Worm (Caenorhabditis elegans) whole organism, L1 larva: Measurements from ENCODE around the gene C16D9.9.

Experiments
- C16A3.4 ChIP-seq: fragments of 150-350 bp; optimal IDR thresholded peaks from 2 replicates; lab custom pipeline; 2014; ENCODE audit warnings: missing biosample characterization, missing genetic modification characterization
- C34B4.2 ChIP-seq: sonication (generic microtip); optimal IDR thresholded peaks from 2 replicates; lab custom pipeline; 2017; ENCODE audit warnings: mild to moderate bottlenecking, missing genetic modification characterization, missing compliant biosample characterization
- alr-1 ChIP-seq: fragments of 200-800 bp; sonication (Bioruptor generic); optimal IDR thresholded peaks from 2 replicates; lab custom pipeline; 2018; ENCODE audit warnings: borderline replicate concordance, mild to moderate bottlenecking, missing genetic modification characterization, missing compliant biosample characterization
- blmp-1 ChIP-seq: fragments of 150-350 bp; optimal IDR thresholded peaks from 2 replicates; lab custom pipeline; 2014; ENCODE audit warnings: missing biosample characterization, missing genetic modification characterization
- ceh-8 ChIP-seq: fragments of 200-800 bp; sonication (Bioruptor generic); optimal IDR thresholded peaks from 2 replicates; lab custom pipeline; 2018; ENCODE audit warnings: mild to moderate bottlenecking, missing genetic modification characterization, moderate library complexity, missing compliant biosample characterization
- ceh-82 ChIP-seq, 3 experiments: fragments of 150-350 bp in 1 of 3; sonication (generic microtip) in 2 of 3; optimal IDR thresholded peaks; 2 replicates each; lab custom pipeline; 2014 to 2017; ENCODE audit warnings: missing biosample characterization in 3 of 3, missing genetic modification characterization in 3 of 3
- ceh-88 ChIP-seq: fragments of 200-800 bp; sonication (Bioruptor generic); IDR thresholded peaks from 2 replicates; pipeline ENCODE4 v1.3.6; 2022; ENCODE audit warnings: missing genetic modification characterization, missing compliant biosample characterization
- dsc-1 ChIP-seq: sonication (generic microtip); optimal IDR thresholded peaks from 2 replicates; lab custom pipeline; 2016; ENCODE audit warnings: mild to moderate bottlenecking, missing genetic modification characterization, missing compliant biosample characterization
- efl-1 ChIP-seq, 4 experiments: fragments of 150-350 bp; optimal IDR thresholded peaks in 3 of 4; peaks in 1 of 4; 1 replicate in 1 of 4; 2 replicates in 3 of 4; lab custom pipeline; 2014; ENCODE audit warnings: missing biosample characterization in 2 of 4, missing genetic modification characterization in 2 of 4, missing genetic modification reagents in 2 of 4
- efl-3 ChIP-seq: fragments of 200-800 bp; sonication (Bioruptor generic); optimal IDR thresholded peaks from 2 replicates; lab custom pipeline; 2018; ENCODE audit warnings: mild to moderate bottlenecking, missing genetic modification characterization, missing compliant biosample characterization
- egl-27 ChIP-seq, 2 experiments: fragments of 150-350 bp in 1 of 2; sonication (generic microtip); optimal IDR thresholded peaks; 3 replicates each; lab custom pipeline; 2017 to 2018; ENCODE audit warnings: missing biosample characterization in 2 of 2, missing genetic modification characterization in 2 of 2, missing genetic modification reagents in 2 of 2
- elt-2 ChIP-seq: sonication (generic microtip); optimal IDR thresholded peaks from 2 replicates; lab custom pipeline; 2016; ENCODE audit warnings: missing genetic modification characterization, mild to moderate bottlenecking, inconsistent platforms, missing compliant biosample characterization, missing genetic modification reagents
- elt-3 ChIP-seq, 6 experiments: fragments of 150-350 bp in 1 of 6; sonication (generic microtip); optimal IDR thresholded peaks; 2 replicates each; lab custom pipeline; 2017 to 2018; ENCODE audit warnings: missing biosample characterization in 6 of 6, missing genetic modification characterization in 6 of 6, inconsistent platforms in 1 of 6
- ets-5 ChIP-seq: fragments of 200-800 bp; sonication (Bioruptor generic); IDR thresholded peaks from 2 replicates; pipeline ENCODE4 v1.3.6; 2022; ENCODE audit warnings: missing genetic modification characterization, missing compliant biosample characterization
- fkh-10 ChIP-seq: sonication (generic microtip); optimal IDR thresholded peaks from 2 replicates; lab custom pipeline; 2017; ENCODE audit warnings: missing biosample characterization, missing genetic modification reagents, missing genetic modification characterization
- fkh-4 ChIP-seq: sonication (generic microtip); optimal IDR thresholded peaks from 2 replicates; lab custom pipeline; 2016; ENCODE audit warnings: missing compliant biosample characterization, missing genetic modification characterization, borderline replicate concordance
- fos-1 ChIP-seq: fragments of 150-350 bp; optimal IDR thresholded peaks from 2 replicates; lab custom pipeline; 2014; ENCODE audit warnings: missing biosample characterization, missing genetic modification characterization
- hpl-2 ChIP-seq: fragments of 150-350 bp; optimal IDR thresholded peaks from 2 replicates; lab custom pipeline; 2014; ENCODE audit warnings: missing biosample characterization, missing genetic modification reagents, missing genetic modification characterization
- irx-1 ChIP-seq: sonication (generic microtip); optimal IDR thresholded peaks from 2 replicates; lab custom pipeline; 2016; ENCODE audit warnings: missing genetic modification characterization, missing compliant biosample characterization
- isw-1 ChIP-seq: fragments of 200-800 bp; sonication (Bioruptor generic); IDR thresholded peaks from 2 replicates; pipeline ENCODE4 v1.3.6; 2022; ENCODE audit warnings: missing genetic modification characterization, missing compliant biosample characterization
- lin-13 ChIP-seq: fragments of 150-350 bp; optimal IDR thresholded peaks from 2 replicates; lab custom pipeline; 2014; ENCODE audit warnings: missing biosample characterization, missing genetic modification reagents, missing genetic modification characterization
- lin-14 ChIP-seq: fragments of 200-800 bp; sonication (Bioruptor generic); optimal IDR thresholded peaks from 2 replicates; lab custom pipeline; 2018; ENCODE audit warnings: mild to moderate bottlenecking, missing genetic modification characterization, moderate library complexity, missing compliant biosample characterization
- lin-35 ChIP-seq, 2 experiments: fragments of 150-350 bp; optimal IDR thresholded peaks; 2 replicates each; lab custom pipeline; 2014; ENCODE audit warnings: missing biosample characterization in 2 of 2, missing genetic modification characterization in 2 of 2, missing genetic modification reagents in 2 of 2
- lin-39 ChIP-seq: fragments of 150-350 bp; optimal IDR thresholded peaks from 2 replicates; lab custom pipeline; 2014; ENCODE audit warnings: missing biosample characterization, missing genetic modification reagents, missing genetic modification characterization
- lsy-2 ChIP-seq, 2 experiments: fragments of 150-350 bp; optimal IDR thresholded peaks; 2 replicates each; lab custom pipeline; 2014; ENCODE audit warnings: missing biosample characterization in 2 of 2, missing genetic modification characterization in 2 of 2
- mdl-1 ChIP-seq, 2 experiments: fragments of 150-350 bp; optimal IDR thresholded peaks; 2 replicates each; lab custom pipeline; 2014 to 2017; ENCODE audit warnings: missing biosample characterization in 2 of 2, missing genetic modification characterization in 2 of 2, inconsistent platforms in 1 of 2
- mef-2 ChIP-seq: fragments of 150-350 bp; optimal IDR thresholded peaks from 2 replicates; lab custom pipeline; 2014; ENCODE audit warnings: missing biosample characterization, missing genetic modification characterization
- nhr-20 ChIP-seq: sonication (generic microtip); optimal IDR thresholded peaks from 2 replicates; lab custom pipeline; 2016; ENCODE audit warnings: mild to moderate bottlenecking, missing genetic modification characterization, missing compliant biosample characterization
- nhr-71 ChIP-seq: sonication (generic microtip); optimal IDR thresholded peaks from 2 replicates; lab custom pipeline; 2016; ENCODE audit warnings: mild to moderate bottlenecking, missing genetic modification characterization, moderate library complexity, missing compliant biosample characterization
- nhr-84 ChIP-seq: sonication (generic microtip); optimal IDR thresholded peaks from 2 replicates; lab custom pipeline; 2017; ENCODE audit warnings: missing biosample characterization, missing genetic modification characterization
- nhr-85 ChIP-seq: sonication (generic microtip); peaks from one replicate; lab custom pipeline; 2016; ENCODE audit warnings: missing genetic modification characterization, inconsistent platforms, missing compliant biosample characterization
- nhr-90 ChIP-seq: sonication (generic microtip); optimal IDR thresholded peaks from 2 replicates; lab custom pipeline; 2016; ENCODE audit warnings: mild to moderate bottlenecking, missing genetic modification characterization, missing compliant biosample characterization; ENCODE audit not compliant: poor library complexity
- pax-3 ChIP-seq: fragments of 200-800 bp; sonication (Bioruptor generic); optimal IDR thresholded peaks from 2 replicates; lab custom pipeline; 2018; ENCODE audit warnings: mild to moderate bottlenecking, missing genetic modification characterization, moderate library complexity, missing compliant biosample characterization
- pqm-1 ChIP-seq: sonication (generic microtip); optimal IDR thresholded peaks from 3 replicates; lab custom pipeline; 2017; ENCODE audit warnings: missing biosample characterization, missing genetic modification characterization
- rnt-1 ChIP-seq: sonication (generic microtip); optimal IDR thresholded peaks from 2 replicates; lab custom pipeline; 2016; ENCODE audit warnings: mild to moderate bottlenecking, missing genetic modification characterization, moderate library complexity, missing compliant biosample characterization
- skn-1 ChIP-seq: fragments of 150-350 bp; optimal IDR thresholded peaks from 2 replicates; lab custom pipeline; 2014; ENCODE audit warnings: missing biosample characterization, missing genetic modification characterization
- sptf-1 ChIP-seq: fragments of 150-350 bp; optimal IDR thresholded peaks from 2 replicates; lab custom pipeline; 2014; ENCODE audit warnings: missing biosample characterization, missing genetic modification characterization
- tbx-2 ChIP-seq: sonication (generic microtip); optimal IDR thresholded peaks from 2 replicates; lab custom pipeline; 2016; ENCODE audit warnings: missing genetic modification characterization, missing compliant biosample characterization
- tlp-1 ChIP-seq: fragments of 150-350 bp; optimal IDR thresholded peaks from 2 replicates; lab custom pipeline; 2014; ENCODE audit warnings: missing biosample characterization, missing genetic modification characterization
- vab-15 ChIP-seq: sonication (generic microtip); optimal IDR thresholded peaks from 2 replicates; lab custom pipeline; 2017; ENCODE audit warnings: missing genotype, mild to moderate bottlenecking, missing genetic modification characterization, missing compliant biosample characterization
- zip-4 ChIP-seq: fragments of 200-800 bp; sonication (Bioruptor generic); optimal IDR thresholded peaks from 2 replicates; lab custom pipeline; 2018; ENCODE audit warnings: mild to moderate bottlenecking, missing genetic modification characterization, moderate library complexity, missing compliant biosample characterization
- ztf-4 ChIP-seq: fragments of 150-350 bp; optimal IDR thresholded peaks from 2 replicates; lab custom pipeline; 2014; ENCODE audit warnings: missing biosample characterization, missing genetic modification characterization

C16D9.9 gene

DNA sequence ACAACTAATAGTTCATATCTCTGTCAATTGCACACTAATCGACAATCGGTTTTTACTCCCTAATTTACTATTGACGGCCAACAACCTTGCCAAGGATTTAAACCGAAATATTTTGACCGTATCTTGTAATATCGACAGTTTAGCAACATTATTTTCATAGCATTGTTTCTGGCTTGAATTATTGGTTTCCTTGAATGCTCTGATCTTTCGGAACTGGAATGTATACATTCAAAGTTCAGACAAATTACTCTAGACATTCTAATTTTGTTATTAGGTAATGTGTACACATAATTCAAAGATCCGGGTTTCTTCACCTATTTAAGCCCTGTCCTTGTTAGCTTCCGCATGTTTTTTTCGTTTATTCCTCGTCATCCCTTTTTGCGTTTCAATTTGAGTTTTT lies at the start of gene C16D9.9:
TSS of gene C16D9.9 (plus strand) at position 301 of the 400 bp plus-strand sequence.
- TF ChIP-seq dsc-1 (tag; lab: Kevin White, UChicago) = no peak
- TF ChIP-seq tlp-1 = no peak
- TF ChIP-seq pqm-1 (tag; lab: Kevin White, UChicago) = no peak
- no peak for TF ChIP-seq sptf-1 (tag; lab: Kevin White, UChicago)
- TF ChIP-seq lin-35 (GFP tag; optimal IDR thresholded peaks at IDR 0.05; lab: Kevin White, UChicago) = no peak
- TF ChIP-seq rnt-1 (tag; lab: Kevin White, UChicago) = no peak
- no peak for TF ChIP-seq lin-13 (GFP tag; lab: Kevin White, UChicago)
- TF ChIP-seq efl-3 (GFP tag; lab: Kevin White, UChicago) = no peak
- TF ChIP-seq ztf-4 (tag; lab: Kevin White, UChicago) = no peak
- TF ChIP-seq ceh-88 = no peak
- TF ChIP-seq nhr-90 (tag; lab: Kevin White, UChicago) = no peak
- no peak for TF ChIP-seq isw-1 (GFP tag; lab: Robert Waterston, UW)
- TF ChIP-seq pax-3 (tag; lab: Kevin White, UChicago) = no peak
- TF ChIP-seq blmp-1 (tag; lab: Kevin White, UChicago) = no peak
- no peak for TF ChIP-seq skn-1 (tag; lab: Kevin White, UChicago)
- no peak for TF ChIP-seq nhr-85

DNA sequence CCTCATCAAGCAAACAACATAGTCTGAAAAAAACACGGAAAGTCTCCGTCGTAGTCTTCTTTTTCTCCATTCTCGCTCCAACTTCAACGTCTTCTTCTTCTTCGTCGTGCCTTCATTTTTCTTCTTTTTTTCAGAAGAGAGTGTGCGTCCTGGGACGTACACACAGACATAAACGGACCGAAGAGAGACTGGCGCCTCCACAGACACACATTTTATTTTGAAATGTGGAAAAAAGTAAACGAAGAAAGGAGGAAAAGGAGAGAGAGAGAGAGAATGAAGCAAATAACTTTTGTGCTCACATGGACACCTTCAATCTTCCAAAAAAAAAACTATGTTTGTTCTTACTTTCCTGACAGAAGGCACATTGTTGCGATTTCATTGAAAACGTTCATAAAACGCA lies 48.9 kb upstream of the C16D9.9 start:
- TF ChIP-seq lin-14 (GFP tag; lab: Kevin White, UChicago) = peak; percentile 49
- peak in 1 of 2 experiments; percentile 5 for TF ChIP-seq lsy-2 (tag; optimal IDR thresholded peaks at IDR 0.05; lab: Kevin White, UChicago)
- TF ChIP-seq zip-4 (GFP tag; lab: Kevin White, UChicago) = no peak
- TF ChIP-seq mef-2 (tag; lab: Kevin White, UChicago) = no peak
- TF ChIP-seq efl-1 (optimal IDR thresholded peaks at IDR 0.05; lab: Kevin White, UChicago) = no peak
- TF ChIP-seq efl-1 (GFP tag; optimal IDR thresholded peaks at IDR 0.05 in 1 of 2; lab: Kevin White, UChicago) = no peak
- TF ChIP-seq, all 84 proteins: peak for 2

DNA sequence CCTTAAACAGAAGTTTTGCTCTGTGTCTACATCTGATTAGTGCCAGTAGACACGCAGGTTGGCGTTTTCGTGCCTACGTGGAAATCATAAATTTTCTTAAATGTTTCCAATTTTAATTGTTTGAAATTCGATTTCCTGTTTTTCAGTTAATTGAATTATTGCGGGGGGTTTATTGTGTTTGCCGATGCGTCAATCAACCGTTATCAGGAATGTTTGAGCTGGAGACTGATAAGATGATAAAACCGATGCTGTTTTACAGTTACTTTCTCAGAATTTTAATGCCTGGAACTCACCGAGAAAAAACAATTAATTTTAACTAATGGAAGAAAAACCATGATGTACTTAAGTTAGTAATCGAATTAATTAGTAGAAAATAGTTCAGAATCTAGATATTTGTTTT lies 46.9 kb upstream of the C16D9.9 start:
- TF ChIP-seq ets-5 (GFP tag; lab: Robert Waterston, UW) (no peak), efl-1 (optimal IDR thresholded peaks at IDR 0.05; lab: Kevin White, UChicago) (no peak), efl-1 (GFP tag; optimal IDR thresholded peaks at IDR 0.05 in 1 of 2; lab: Kevin White, UChicago) (peak in 1 of 2 experiments; percentile 58), C16A3.4 (tag; lab: Kevin White, UChicago) (no peak), elt-2 (tag; lab: Kevin White, UChicago) (peak; percentile 74), pqm-1 (tag; lab: Kevin White, UChicago) (peak; percentile 91)

DNA sequence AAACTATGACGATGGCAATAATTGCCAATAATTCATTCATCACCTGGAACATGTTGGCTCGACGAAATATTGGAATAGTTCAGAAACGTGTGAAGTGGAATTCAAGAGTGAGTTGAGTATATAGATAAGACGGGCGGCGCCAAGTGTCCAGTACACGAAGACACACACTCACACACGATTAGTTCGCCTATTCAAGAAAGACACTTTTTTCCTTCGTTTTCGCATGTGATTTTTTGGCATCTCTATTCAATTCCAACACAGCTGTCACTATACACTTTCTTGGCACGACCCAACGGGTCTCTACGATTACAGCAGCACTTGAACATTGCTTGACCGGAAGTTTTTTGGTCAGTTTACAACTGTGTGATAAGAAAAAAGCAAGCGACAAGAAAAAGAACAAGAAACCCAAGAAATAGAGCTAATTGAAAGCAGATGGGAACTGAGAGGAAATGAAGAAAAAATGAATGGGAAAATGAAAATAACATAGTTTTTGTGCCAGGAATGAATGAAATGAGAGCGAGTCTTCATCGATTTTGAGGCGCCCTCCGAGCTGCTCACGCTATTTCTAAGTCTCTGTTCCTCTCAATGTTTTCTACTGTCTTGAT lies 46.3 kb upstream of the C16D9.9 start, which contains the start of gene K07C11.8:
TSS of gene K07C11.8 (minus strand) at position 224 of the 605 bp plus-strand sequence.
- TF ChIP-seq dsc-1 (tag; lab: Kevin White, UChicago) (peak; percentile 88), C34B4.2 (tag; lab: Kevin White, UChicago) (no peak), tbx-2 (tag; lab: Kevin White, UChicago) (no peak), lin-39 (tag; lab: Kevin White, UChicago) (no peak), sptf-1 (tag; lab: Kevin White, UChicago) (no peak), fkh-10 (GFP tag; lab: Kevin White, UChicago) (peak; percentile 51), ets-5 (GFP tag; lab: Robert Waterston, UW) (no peak), efl-1 (optimal IDR thresholded peaks at IDR 0.05; lab: Kevin White, UChicago) (no peak), efl-1 (GFP tag; optimal IDR thresholded peaks at IDR 0.05 in 1 of 2; lab: Kevin White, UChicago) (peak in 1 of 2 experiments; percentile 82), lin-14 (GFP tag; lab: Kevin White, UChicago) (peak; percentile 56), egl-27 (tag; optimal IDR thresholded peaks at IDR 0.05; lab: Kevin White, UChicago) (no peak), mdl-1 (tag; optimal IDR thresholded peaks at IDR 0.05; lab: Kevin White, UChicago) (no peak), hpl-2 (GFP tag; lab: Kevin White, UChicago) (no peak), nhr-84 (tag; lab: Kevin White, UChicago) (no peak), mef-2 (tag; lab: Kevin White, UChicago) (no peak), irx-1 (tag; lab: Kevin White, UChicago) (no peak), ceh-8 (GFP tag; lab: Kevin White, UChicago) (no peak), alr-1 (tag; lab: Kevin White, UChicago) (no peak), nhr-71 (tag; lab: Kevin White, UChicago) (peak; percentile 10), tlp-1 (no peak), fos-1 (tag; lab: Kevin White, UChicago) (no peak), lin-35 (GFP tag; optimal IDR thresholded peaks at IDR 0.05; lab: Kevin White, UChicago) (peak in 1 of 2 experiments; percentile 13), rnt-1 (tag; lab: Kevin White, UChicago) (no peak), nhr-20 (no peak), elt-3 (tag; optimal IDR thresholded peaks at IDR 0.05; lab: Kevin White, UChicago) (no peak), ceh-82 (tag; optimal IDR thresholded peaks at IDR 0.05; lab: Kevin White, UChicago) (no peak), fkh-4 (tag; lab: Kevin White, UChicago) (peak; percentile 23), C16A3.4 (tag; lab: Kevin White, UChicago) (no peak), skn-1 (tag; lab: Kevin White, UChicago) (no peak), lin-13 (GFP tag; lab: Kevin White, UChicago) (no peak), vab-15 (no peak)
